Fruit fly (Drosophila melanogaster) whole organism, embryonic: ENCODE results near the gene beat-Vc.

Experiments
- B-H2 ChIP-seq: fragments of 200-800 bp; sonication (Bioruptor generic); optimal IDR thresholded peaks from 2 replicates; lab custom pipeline; 2018; ENCODE audit warnings: missing biosample characterization, mild to moderate bottlenecking, missing genetic modification characterization
- CG10431 ChIP-seq: fragments of 200-800 bp; sonication (Bioruptor generic); optimal IDR thresholded peaks from 3 replicates; lab custom pipeline; 2018; ENCODE audit warnings: missing biosample characterization, mild to moderate bottlenecking, missing genetic modification characterization
- CG11504 ChIP-seq: fragments of 200-800 bp; sonication (Bioruptor generic); optimal IDR thresholded peaks from 3 replicates; lab custom pipeline; 2019; ENCODE audit warnings: missing biosample characterization, mild to moderate bottlenecking, missing genetic modification characterization, moderate library complexity
- CG13894 ChIP-seq: fragments of 200-800 bp; sonication (Bioruptor generic); optimal IDR thresholded peaks from 3 replicates; lab custom pipeline; 2018; ENCODE audit warnings: missing biosample characterization, mild to moderate bottlenecking, missing genetic modification characterization, moderate library complexity
- CG14014 ChIP-seq: fragments of 200-800 bp; sonication (Bioruptor generic); IDR thresholded peaks from 2 replicates; pipeline ENCODE4 v1.3.6; 2022; ENCODE audit warnings: missing biosample characterization, missing genetic modification characterization
- CG15073 ChIP-seq: fragments of 200-800 bp; sonication (Bioruptor generic); optimal IDR thresholded peaks from 2 replicates; lab custom pipeline; 2016; ENCODE audit warnings: missing biosample characterization, missing genetic modification characterization
- CG15601 ChIP-seq: fragments of 200-800 bp; sonication (Bioruptor generic); optimal IDR thresholded peaks from 3 replicates; lab custom pipeline; 2019; ENCODE audit warnings: missing biosample characterization, mild to moderate bottlenecking, missing genetic modification characterization, moderate library complexity
- CG17359 ChIP-seq: fragments of 200-800 bp; sonication (Bioruptor generic); optimal IDR thresholded peaks from 3 replicates; lab custom pipeline; 2018; ENCODE audit warnings: missing biosample characterization, mild to moderate bottlenecking, missing genetic modification characterization, moderate library complexity
- CG2120 ChIP-seq: fragments of 200-800 bp; sonication (Bioruptor generic); optimal IDR thresholded peaks from 3 replicates; lab custom pipeline; 2016; ENCODE audit warnings: missing biosample characterization, missing genetic modification characterization
- CG2202 ChIP-seq: fragments of 200-800 bp; sonication (Bioruptor generic); optimal IDR thresholded peaks from 2 replicates; lab custom pipeline; 2018; ENCODE audit warnings: missing biosample characterization, mild to moderate bottlenecking, missing genetic modification characterization
- CG2712 ChIP-seq: fragments of 200-800 bp; optimal IDR thresholded peaks from 3 replicates; lab custom pipeline; 2019; ENCODE audit warnings: missing biosample characterization, mild to moderate bottlenecking, missing genetic modification characterization, moderate library complexity
- CG2889 ChIP-seq: fragments of 200-800 bp; sonication (Bioruptor generic); IDR thresholded peaks from 3 replicates; pipeline ENCODE4 v1.3.6; 2022; ENCODE audit warnings: missing biosample characterization, missing genetic modification characterization
- CG30403 ChIP-seq: fragments of 200-800 bp; sonication (Bioruptor generic); optimal IDR thresholded peaks from 3 replicates; lab custom pipeline; 2016; ENCODE audit warnings: missing biosample characterization, missing genetic modification characterization
- CG32532 ChIP-seq: fragments of 200-800 bp; sonication (Bioruptor generic); IDR thresholded peaks from 2 replicates; pipeline ENCODE4 v1.3.6; 2022; ENCODE audit warnings: missing biosample characterization, missing genetic modification characterization
- CG33557 ChIP-seq: fragments of 200-800 bp; sonication (Bioruptor generic); optimal IDR thresholded peaks from 2 replicates; lab custom pipeline; 2019; ENCODE audit warnings: missing biosample characterization, mild to moderate bottlenecking, missing genetic modification characterization, moderate library complexity
- CG43689 ChIP-seq: fragments of 200-800 bp; sonication (Bioruptor generic); IDR thresholded peaks from 2 replicates; pipeline ENCODE4 v1.3.6; 2022; ENCODE audit warnings: missing biosample characterization, missing genetic modification characterization
- CG7839 ChIP-seq: fragments of 200-800 bp; sonication (Bioruptor generic); optimal IDR thresholded peaks from 3 replicates; lab custom pipeline; 2018; ENCODE audit warnings: missing biosample characterization, mild to moderate bottlenecking, missing genetic modification characterization, moderate library complexity
- CG8478 ChIP-seq: fragments of >200 bp; optimal IDR thresholded peaks from 2 replicates; lab custom pipeline; 2018
- Dref ChIP-seq: fragments of 200-800 bp; sonication (Bioruptor generic); IDR thresholded peaks from 2 replicates; pipeline ENCODE4 v1.3.6; 2022; ENCODE audit warnings: missing biosample characterization, missing genetic modification characterization
- E2f1 ChIP-seq: fragments of 200-800 bp; sonication (Bioruptor generic); IDR thresholded peaks from 2 replicates; pipeline ENCODE4 v1.3.6; 2022; ENCODE audit warnings: missing biosample characterization, missing genetic modification characterization
- Eip74EF ChIP-seq, 2 experiments: fragments of 200-800 bp in 1 of 2; fragments of >200 bp in 1 of 2; sonication (Bioruptor generic) in 1 of 2; optimal IDR thresholded peaks; 2 replicates each; lab custom pipeline; 2017 to 2019; ENCODE audit warnings: missing biosample characterization in 2 of 2, missing genetic modification characterization in 2 of 2, mild to moderate bottlenecking in 1 of 2, moderate library complexity in 1 of 2
- Gug ChIP-seq: fragments of 200-800 bp; sonication (Bioruptor generic); IDR thresholded peaks from 4 replicates; pipeline ENCODE4 v1.3.6; 2022; ENCODE audit warnings: missing biosample characterization, missing genetic modification characterization
- Hmx ChIP-seq: fragments of 200-800 bp; sonication (Bioruptor generic); optimal IDR thresholded peaks from 2 replicates; lab custom pipeline; 2016; ENCODE audit warnings: missing biosample characterization, missing genetic modification characterization
- Hr78 ChIP-seq, 2 experiments: fragments of 200-800 bp in 1 of 2; fragments of >200 bp in 1 of 2; sonication (Bioruptor generic) in 1 of 2; optimal IDR thresholded peaks; 2 replicates each; lab custom pipeline; 2017 to 2019; ENCODE audit warnings: missing biosample characterization in 2 of 2, missing genetic modification characterization in 2 of 2, mild to moderate bottlenecking in 1 of 2, moderate library complexity in 1 of 2
- Hsf ChIP-seq: fragments of 200-800 bp; sonication (Bioruptor generic); optimal IDR thresholded peaks from 3 replicates; lab custom pipeline; 2016; ENCODE audit warnings: missing biosample characterization, missing genetic modification characterization
- Mad ChIP-seq: fragments of 200-800 bp; sonication (Bioruptor generic); optimal IDR thresholded peaks from 2 replicates; lab custom pipeline; 2016; ENCODE audit warnings: missing biosample characterization, missing genetic modification characterization
- Myb ChIP-seq: fragments of 200-800 bp; sonication (Bioruptor generic); optimal IDR thresholded peaks from 2 replicates; lab custom pipeline; 2016; ENCODE audit warnings: missing biosample characterization, missing genetic modification characterization
- Rfx ChIP-seq: fragments of 200-800 bp; sonication (Bioruptor generic); IDR thresholded peaks from 2 replicates; pipeline ENCODE4 v1.3.6; 2022; ENCODE audit warnings: missing biosample characterization, missing genetic modification characterization
- Side ChIP-seq: fragments of 200-800 bp; sonication (Bioruptor generic); optimal IDR thresholded peaks from 2 replicates; lab custom pipeline; 2016; ENCODE audit warnings: missing biosample characterization, missing genetic modification characterization
- Sox102F ChIP-seq: fragments of 200-800 bp; sonication (Bioruptor generic); optimal IDR thresholded peaks from 2 replicates; lab custom pipeline; 2018; ENCODE audit warnings: missing biosample characterization, mild to moderate bottlenecking, missing genetic modification characterization, moderate library complexity
- Xbp1 ChIP-seq: fragments of 200-800 bp; sonication (Bioruptor generic); optimal IDR thresholded peaks from 3 replicates; lab custom pipeline; 2016; ENCODE audit warnings: missing biosample characterization, mild to moderate bottlenecking, missing genetic modification characterization
- abd-A ChIP-seq: fragments of 200-800 bp; sonication (Bioruptor generic); optimal IDR thresholded peaks from 3 replicates; lab custom pipeline; 2019; ENCODE audit warnings: missing biosample characterization, mild to moderate bottlenecking, missing genetic modification characterization, moderate library complexity
- aop ChIP-seq: fragments of 200-800 bp; sonication (Bioruptor generic); IDR thresholded peaks from 2 replicates; pipeline ENCODE4 v1.3.6; 2022; ENCODE audit warnings: missing biosample characterization, missing genetic modification characterization
- ase ChIP-seq: fragments of 200-800 bp; sonication (Bioruptor generic); IDR thresholded peaks from 3 replicates; pipeline ENCODE4 v1.3.6; 2022; ENCODE audit warnings: missing biosample characterization, missing genetic modification characterization
- cato ChIP-seq: fragments of 200-800 bp; sonication (Bioruptor generic); optimal IDR thresholded peaks from 2 replicates; lab custom pipeline; 2016; ENCODE audit warnings: missing biosample characterization, missing genetic modification characterization, borderline replicate concordance
- chif ChIP-seq, 2 experiments: fragments of 200-800 bp; sonication (Bioruptor generic); optimal IDR thresholded peaks; 3 replicates each; lab custom pipeline; 2016; ENCODE audit warnings: missing biosample characterization in 2 of 2, missing genetic modification characterization in 2 of 2
- chinmo ChIP-seq: fragments of 200-800 bp; sonication (Bioruptor generic); IDR thresholded peaks from 4 replicates; pipeline ENCODE4 v1.3.6; 2022; ENCODE audit warnings: missing biosample characterization, missing genetic modification characterization; ENCODE audit not compliant: partially characterized antibody
- ci ChIP-seq: fragments of 200-800 bp; sonication (Bioruptor generic); IDR thresholded peaks from 3 replicates; pipeline ENCODE4 v1.3.6; 2022; ENCODE audit warnings: missing biosample characterization, missing genetic modification characterization
- crc ChIP-seq: fragments of 200-800 bp; sonication (Bioruptor generic); optimal IDR thresholded peaks from 2 replicates; lab custom pipeline; 2016; ENCODE audit warnings: missing biosample characterization, missing genetic modification characterization
- exex ChIP-seq: fragments of 200-800 bp; sonication (Bioruptor generic); optimal IDR thresholded peaks from 4 replicates; lab custom pipeline; 2018; ENCODE audit warnings: missing biosample characterization, mild to moderate bottlenecking, missing genetic modification characterization, moderate library complexity
- gce ChIP-seq: fragments of 200-800 bp; sonication (Bioruptor generic); IDR thresholded peaks from 3 replicates; pipeline ENCODE4 v1.3.6; 2022; ENCODE audit warnings: missing biosample characterization, missing genetic modification characterization
- jing ChIP-seq: fragments of 200-800 bp; sonication (Bioruptor generic); optimal IDR thresholded peaks from 2 replicates; lab custom pipeline; 2018; ENCODE audit warnings: missing biosample characterization, mild to moderate bottlenecking, missing genetic modification characterization
- klu ChIP-seq: fragments of 200-800 bp; sonication (Bioruptor generic); IDR thresholded peaks from 2 replicates; pipeline ENCODE4 v1.3.6; 2022; ENCODE audit warnings: missing biosample characterization, missing genetic modification characterization
- lbe ChIP-seq: fragments of 200-800 bp; sonication (Bioruptor generic); optimal IDR thresholded peaks from 2 replicates; lab custom pipeline; 2016; ENCODE audit warnings: missing biosample characterization, mild to moderate bottlenecking, missing genetic modification characterization
- pb ChIP-seq: fragments of 200-800 bp; sonication (Bioruptor generic); optimal IDR thresholded peaks from 3 replicates; lab custom pipeline; 2016; ENCODE audit warnings: missing biosample characterization, missing genetic modification characterization
- pfk ChIP-seq: fragments of 200-800 bp; sonication (Bioruptor generic); optimal IDR thresholded peaks from 2 replicates; lab custom pipeline; 2018; ENCODE audit warnings: missing biosample characterization, mild to moderate bottlenecking, missing genetic modification characterization, moderate library complexity
- pnt ChIP-seq: fragments of 200-800 bp; sonication (Bioruptor generic); optimal IDR thresholded peaks from 3 replicates; lab custom pipeline; 2016; ENCODE audit warnings: missing biosample characterization, missing genetic modification characterization
- sens ChIP-seq: fragments of 200-800 bp; sonication (Bioruptor generic); peaks from one replicate; lab custom pipeline; 2016; ENCODE audit warnings: missing biosample characterization, missing genetic modification characterization
- slbo ChIP-seq: fragments of 200-800 bp; sonication (Bioruptor generic); IDR thresholded peaks from 2 replicates; pipeline ENCODE4 v1.3.6; 2022; ENCODE audit warnings: missing biosample characterization, missing genetic modification characterization
- ssp ChIP-seq: fragments of 200-800 bp; sonication (Bioruptor generic); IDR thresholded peaks from 2 replicates; pipeline ENCODE4 v1.3.6; 2022; ENCODE audit warnings: missing biosample characterization, missing genetic modification characterization
- unpg ChIP-seq: fragments of 200-800 bp; sonication (Bioruptor generic); optimal IDR thresholded peaks from 3 replicates; lab custom pipeline; 2018; ENCODE audit warnings: missing biosample characterization, mild to moderate bottlenecking, missing genetic modification characterization, moderate library complexity
- yki ChIP-seq: fragments of >200 bp; optimal IDR thresholded peaks from 3 replicates; lab custom pipeline; 2018

The beat-Vc gene

DNA sequence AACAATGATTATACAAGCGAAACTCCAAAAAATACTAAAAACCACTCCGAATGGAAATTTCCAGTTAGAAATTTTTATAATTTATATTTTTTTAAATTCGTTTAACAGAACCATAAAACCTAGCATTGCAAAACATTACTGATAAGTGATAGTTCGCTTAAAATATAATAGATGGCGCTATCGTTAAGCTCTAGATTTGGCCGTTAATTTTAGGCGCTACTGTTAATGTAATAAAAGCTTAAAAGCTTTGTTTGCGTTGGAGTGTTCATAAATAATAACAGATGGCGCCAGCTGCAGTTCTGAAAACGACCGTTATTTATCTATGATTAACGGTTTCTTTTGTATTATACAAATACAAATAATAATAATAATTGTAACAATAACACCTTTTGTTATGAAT is 59.3 kb downstream of the beat-Vc start (continued):
- TF ChIP-seq yki (no peak), chinmo (peak; percentile 53; the same call in 1 of the 4 replicates), CG30403 (GFP tag; lab: Kevin White, UChicago) (peak; percentile 2), exex (peak; percentile 36), slbo (peak; percentile 50; the same call in 1 of the 2 replicates), Hmx (GFP tag; lab: Kevin White, UChicago) (no peak), gce (no peak), abd-A (peak; percentile 65), pfk (GFP tag; lab: Kevin White, UChicago) (no peak), CG11504 (peak; percentile 33), ssp (GFP tag; lab: Robert Waterston, UW) (no peak), CG7839 (tag; lab: Kevin White, UChicago) (peak; percentile 29), chif (GFP tag; optimal IDR thresholded peaks at IDR 0.05; lab: Kevin White, UChicago) (no peak), sens (GFP tag; lab: Kevin White, UChicago) (peak; percentile 51), CG33557 (GFP tag; lab: Kevin White, UChicago) (no peak), Mad (no peak), CG15073 (GFP tag; lab: Kevin White, UChicago) (peak; percentile 89), Gug (GFP tag; lab: Robert Waterston, UW) (no peak), pnt (GFP tag; lab: Kevin White, UChicago) (no peak), Hsf (GFP tag; lab: Kevin White, UChicago) (no peak), aop (GFP tag; lab: Robert Waterston, UW) (no peak), Hr78 (GFP tag; optimal IDR thresholded peaks at IDR 0.05; lab: Kevin White, UChicago) (no peak), Rfx (GFP tag; lab: Robert Waterston, UW) (peak; percentile 25; the same call in 1 of the 2 replicates), E2f1 (GFP tag; lab: Robert Waterston, UW) (no peak), CG10431 (no peak), cato (GFP tag; lab: Kevin White, UChicago) (no peak), klu (GFP tag; lab: Robert Waterston, UW) (no peak), CG2889 (no peak), CG2202 (tag; lab: Kevin White, UChicago) (no peak), Dref (GFP tag; lab: Robert Waterston, UW) (no peak), CG14014 (GFP tag; lab: Robert Waterston, UW) (no peak; the same call in 1 of the 2 replicates), CG2120 (peak; percentile 3), CG32532 (peak; percentile 69; the same call in 1 of the 2 replicates), CG15601 (tag; lab: Kevin White, UChicago) (no peak), Sox102F (GFP tag; lab: Kevin White, UChicago) (peak; percentile 28), CG13894 (no peak), unpg (GFP tag; lab: Kevin White, UChicago) (peak; percentile 22), ci (GFP tag; lab: Robert Waterston, UW) (peak; percentile 23; the same call in 1 of the 3 replicates), pb (GFP tag; lab: Kevin White, UChicago) (no peak), CG43689 (GFP tag; lab: Robert Waterston, UW) (no peak), CG2712 (tag; lab: Kevin White, UChicago) (peak; percentile 18), CG8478 (no peak), crc (GFP tag; lab: Kevin White, UChicago) (no peak), jing (GFP tag; lab: Kevin White, UChicago) (no peak), ase (GFP tag; lab: Robert Waterston, UW) (no peak), Eip74EF (GFP tag; optimal IDR thresholded peaks at IDR 0.05; lab: Kevin White, UChicago) (no peak), Side (no peak), Myb (GFP tag; lab: Kevin White, UChicago) (peak; percentile 86), CG17359 (tag; lab: Kevin White, UChicago) (peak; percentile 45), Xbp1 (GFP tag; lab: Kevin White, UChicago) (peak; percentile 24), B-H2 (GFP tag; lab: Kevin White, UChicago) (peak; percentile 25), lbe (GFP tag; lab: Kevin White, UChicago) (peak; percentile 68)
